Fruit fly (Drosophila melanogaster): ENCODE measurements around the gene CG11837.

CG11837 gene

DNA sequence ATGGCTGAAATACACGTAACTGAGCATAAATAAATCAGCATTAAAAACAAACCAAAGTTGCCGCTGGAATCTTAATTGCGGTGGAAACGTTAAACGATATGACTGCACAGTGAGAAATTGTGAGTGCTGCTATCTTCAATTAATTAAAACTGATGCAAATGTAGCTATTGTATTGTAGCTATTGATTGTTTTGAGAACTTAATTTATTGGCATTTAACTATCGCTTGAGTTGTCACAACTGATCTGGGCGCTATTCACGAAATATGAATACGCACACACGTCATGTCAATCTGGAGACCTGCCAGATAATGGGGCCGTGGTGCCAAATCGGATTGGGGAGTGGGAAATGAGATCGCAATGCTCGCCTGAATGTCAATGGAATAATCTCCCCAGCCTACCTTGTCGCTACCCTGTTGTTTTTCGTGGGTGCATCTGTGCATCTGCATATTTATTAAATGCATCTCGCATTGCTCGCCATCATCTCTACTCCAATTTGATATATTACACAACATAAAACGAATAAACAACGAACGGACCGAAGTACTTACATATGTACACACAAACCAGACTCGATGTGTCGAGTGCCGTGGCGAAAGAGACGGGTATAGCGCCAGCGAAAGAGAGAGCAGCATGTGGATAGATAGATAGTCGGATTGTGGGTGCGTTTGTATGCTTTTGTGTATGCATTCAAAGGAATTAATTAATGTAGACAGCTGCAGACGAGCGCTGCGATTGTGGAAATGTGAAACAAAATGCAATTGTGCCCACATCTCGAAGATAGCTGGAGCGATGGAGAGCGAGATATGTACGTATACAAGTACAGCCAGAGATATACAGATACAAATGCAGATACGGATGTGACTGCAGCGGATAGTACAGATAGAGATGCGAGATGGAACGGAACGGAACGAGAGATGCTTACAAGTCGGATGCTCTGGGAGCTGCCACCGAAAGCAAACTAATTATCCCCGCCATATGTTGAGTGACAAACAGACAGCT lies 34.5 kb downstream of the CG11837 start (continued):
- no peak for TF ChIP-seq NFAT (GFP tag; IDR thresholded peaks at IDR 0.05)
- TF ChIP-seq fd102C (GFP tag; optimal IDR thresholded peaks at IDR 0.05): no peak
- no peak for TF ChIP-seq B-H1 (GFP tag; IDR thresholded peaks at IDR 0.05)
- TF ChIP-seq CG8944 (GFP tag; optimal IDR thresholded peaks at IDR 0.05): no peak
- peak; percentile 31 for TF ChIP-seq dmrt11E (tag; optimal IDR thresholded peaks at IDR 0.05)
- peak; percentile 46 for TF ChIP-seq bab2 (GFP tag; optimal IDR thresholded peaks at IDR 0.05)
- TF ChIP-seq bbx (GFP tag; IDR thresholded peaks at IDR 0.05; ENCODE audit: partially characterized antibody): no peak
- TF ChIP-seq Lhr (GFP tag; optimal IDR thresholded peaks at IDR 0.05): peak; percentile 21
- no peak for TF ChIP-seq CG7839 (tag; optimal IDR thresholded peaks at IDR 0.05)
- TF ChIP-seq Hmr (GFP tag; optimal IDR thresholded peaks at IDR 0.05): no peak
- no peak for TF ChIP-seq CG13287 (GFP tag; IDR thresholded peaks at IDR 0.05; ENCODE audit: partially characterized antibody)
- TF ChIP-seq CG15073 (GFP tag; optimal IDR thresholded peaks at IDR 0.05): no peak
- TF ChIP-seq unpg (GFP tag; optimal IDR thresholded peaks at IDR 0.05): peak; percentile 10
- TF ChIP-seq Dfd (GFP tag; optimal IDR thresholded peaks at IDR 0.05): no peak
- TF ChIP-seq CG9876 (GFP tag; optimal IDR thresholded peaks at IDR 0.05): no peak
- no peak for TF ChIP-seq GATAe (GFP tag; conservative IDR thresholded peaks at IDR 0.05)
- TF ChIP-seq CG6854 (GFP tag; optimal IDR thresholded peaks at IDR 0.05): no peak
- TF ChIP-seq CG10321 (GFP tag; IDR thresholded peaks at IDR 0.05): peak; percentile 48; the same call in 1 of the 2 replicates
- TF ChIP-seq NfI (GFP tag; optimal IDR thresholded peaks at IDR 0.05): no peak
- no peak for TF ChIP-seq Fer3 (tag; optimal IDR thresholded peaks at IDR 0.05)
- TF ChIP-seq CG9932 (GFP tag; IDR thresholded peaks at IDR 0.05): no peak
- TF ChIP-seq gem (tag; optimal IDR thresholded peaks at IDR 0.05): peak; percentile 11
- TF ChIP-seq esg (GFP tag; conservative IDR thresholded peaks at IDR 0.05): no peak
- TF ChIP-seq CG16813 (GFP tag; IDR thresholded peaks at IDR 0.05; ENCODE audit: partially characterized antibody): no peak
- no peak for TF ChIP-seq zfh2 (GFP tag; optimal IDR thresholded peaks at IDR 0.05)
- no peak for TF ChIP-seq jing (GFP tag; optimal IDR thresholded peaks at IDR 0.05)
- no peak for TF ChIP-seq pb (GFP tag; optimal IDR thresholded peaks at IDR 0.05)
- no peak for TF ChIP-seq maf-S (GFP tag; optimal IDR thresholded peaks at IDR 0.05)
- no peak for TF ChIP-seq tin (GFP tag; optimal IDR thresholded peaks at IDR 0.05)
- no peak for TF ChIP-seq CG3995 (GFP tag; optimal IDR thresholded peaks at IDR 0.05)
- no peak for TF ChIP-seq pzg (GFP tag; optimal IDR thresholded peaks at IDR 0.05)
- no peak for TF ChIP-seq Antp (GFP tag; optimal IDR thresholded peaks at IDR 0.05)
- no peak for TF ChIP-seq fd96Cb (tag; optimal IDR thresholded peaks at IDR 0.05)
- TF ChIP-seq CTCF (GFP tag; optimal IDR thresholded peaks at IDR 0.05): peak; percentile 29
- no peak for TF ChIP-seq hbn (GFP tag; IDR thresholded peaks at IDR 0.05; ENCODE audit: partially characterized antibody)
- no peak for TF ChIP-seq CG17802 (tag; optimal IDR thresholded peaks at IDR 0.05)
- no peak for TF ChIP-seq pho (GFP tag; optimal IDR thresholded peaks at IDR 0.05)
- TF ChIP-seq yki (optimal IDR thresholded peaks at IDR 0.05): no peak
- no peak for TF ChIP-seq Adf1 (GFP tag; IDR thresholded peaks at IDR 0.05)
- no peak for TF ChIP-seq Abd-B (GFP tag; optimal IDR thresholded peaks at IDR 0.05)
- no peak for TF ChIP-seq CG12299 (tag; optimal IDR thresholded peaks at IDR 0.05)
- no peak for TF ChIP-seq sc (optimal IDR thresholded peaks at IDR 0.05)
- peak; percentile 6 for TF ChIP-seq sc (GFP tag; optimal IDR thresholded peaks at IDR 0.05)
- no peak for TF ChIP-seq NK7.1 (GFP tag; optimal IDR thresholded peaks at IDR 0.05)
- no peak for TF ChIP-seq Rx (GFP tag; IDR thresholded peaks at IDR 0.05)
- TF ChIP-seq pan (optimal IDR thresholded peaks at IDR 0.05): no peak
- TF ChIP-seq pan (GFP tag; optimal IDR thresholded peaks at IDR 0.05 in 1 of 2, IDR thresholded peaks at IDR 0.05 in 1 of 2): no peak
- no peak for TF ChIP-seq her (GFP tag; optimal IDR thresholded peaks at IDR 0.05)
- no peak for TF ChIP-seq Gug (GFP tag; IDR thresholded peaks at IDR 0.05)
- no peak for TF ChIP-seq repo (GFP tag; optimal IDR thresholded peaks at IDR 0.05)

Data from whole organism, embryonic.